Worm (Caenorhabditis elegans) whole organism, L4 larva: ENCODE results near the gene clec-241.

Experiments
- Y105C5A.15 ChIP-seq: fragments of 200-800 bp; sonication (Bioruptor generic); IDR thresholded peaks from 2 replicates; pipeline ENCODE4 v1.3.6; 2022; ENCODE audit warnings: missing genetic modification characterization, missing compliant biosample characterization
- ama-1 ChIP-seq: fragments of 150-350 bp; optimal IDR thresholded peaks from 2 replicates; lab custom pipeline; 2014; ENCODE audit warnings: inconsistent platforms, mixed read lengths
- ceh-82 ChIP-seq: sonication (generic microtip); optimal IDR thresholded peaks from 2 replicates; lab custom pipeline; 2017; ENCODE audit warnings: missing biosample characterization, missing genetic modification characterization
- lin-13 ChIP-seq: fragments of 150-350 bp; optimal IDR thresholded peaks from 2 replicates; lab custom pipeline; 2014; ENCODE audit warnings: missing biosample characterization, missing genetic modification reagents, missing genetic modification characterization
- lin-39 ChIP-seq: fragments of 150-350 bp; optimal IDR thresholded peaks from 2 replicates; lab custom pipeline; 2014; ENCODE audit warnings: missing biosample characterization, missing genetic modification reagents, missing genetic modification characterization
- mdl-1 ChIP-seq, 2 experiments: fragments of 150-350 bp in 1 of 2; sonication (generic microtip) in 1 of 2; optimal IDR thresholded peaks; 2 replicates each; lab custom pipeline; 2014 to 2017; ENCODE audit warnings: missing biosample characterization in 2 of 2, missing genetic modification characterization in 2 of 2
- mdt-29 ChIP-seq: fragments of 200-800 bp; sonication (Bioruptor generic); IDR thresholded peaks from 2 replicates; pipeline ENCODE4 v1.3.6; 2022; ENCODE audit warnings: missing genetic modification reagents, missing genetic modification characterization, missing compliant biosample characterization
- pha-4 ChIP-seq, 2 experiments: fragments of 150-350 bp in 1 of 2; fragments of 200-800 bp in 1 of 2; sonication (Bioruptor generic) in 1 of 2; IDR thresholded peaks in 1 of 2; optimal IDR thresholded peaks in 1 of 2; 2 replicates each; pipeline versions ENCODE4 v1.3.6 to Lab custom; 2014 to 2022; ENCODE audit warnings: missing genetic modification characterization in 2 of 2, missing genetic modification reagents in 2 of 2, missing biosample characterization in 1 of 2, missing compliant biosample characterization in 1 of 2
- pqm-1 ChIP-seq: sonication (generic microtip); optimal IDR thresholded peaks from 2 replicates; lab custom pipeline; 2017; ENCODE audit warnings: missing biosample characterization, missing genetic modification characterization
- snpc-4 ChIP-seq: fragments of 150-350 bp; optimal IDR thresholded peaks from 2 replicates; lab custom pipeline; 2014; ENCODE audit warnings: missing biosample characterization, missing genetic modification characterization
- unc-130 ChIP-seq: sonication (generic microtip); optimal IDR thresholded peaks from 2 replicates; lab custom pipeline; 2016; ENCODE audit warnings: missing genetic modification reagents, missing genetic modification characterization, missing compliant biosample characterization
- unc-62 ChIP-seq, 3 experiments: fragments of 150-350 bp in 1 of 3; sonication (generic microtip); optimal IDR thresholded peaks in 2 of 3; peaks in 1 of 3; 1 replicate in 1 of 3; 2 replicates in 2 of 3; lab custom pipeline; 2014 to 2017; ENCODE audit warnings: missing biosample characterization in 3 of 3, missing genetic modification characterization in 3 of 3, missing genetic modification reagents in 3 of 3, missing genotype in 1 of 3
- zag-1 ChIP-seq: fragments of 150-350 bp; optimal IDR thresholded peaks from 2 replicates; lab custom pipeline; 2014; ENCODE audit warnings: missing biosample characterization, missing genetic modification characterization

DNA sequence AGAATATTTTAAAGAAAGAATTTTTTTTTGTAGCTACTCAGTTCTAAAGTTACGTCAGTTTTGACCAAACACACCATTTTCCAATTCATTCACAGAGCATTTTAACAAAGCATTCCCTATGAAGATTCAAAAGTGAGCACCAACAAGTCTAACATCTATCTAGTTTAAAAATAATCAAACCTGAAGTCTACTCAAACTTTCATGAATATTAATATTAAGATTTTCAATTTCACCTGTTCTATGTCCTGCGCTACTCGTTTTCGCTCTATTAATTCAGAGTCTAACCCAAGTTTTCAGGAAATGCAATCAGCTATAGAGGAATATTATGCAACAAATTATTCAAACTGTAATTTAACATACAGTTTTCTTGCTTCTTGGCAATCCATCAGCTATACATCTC is 41.0 kb downstream of the clec-241 start, which contains the start of gene srh-119:
- TF ChIP-seq mdl-1 (tag; optimal IDR thresholded peaks at IDR 0.05; lab: Kevin White, UChicago) (no peak), unc-130 (GFP tag; lab: Kevin White, UChicago) (no peak), lin-13 (GFP tag; lab: Kevin White, UChicago) (no peak), snpc-4 (no peak), zag-1 (tag; lab: Kevin White, UChicago) (no peak), mdt-29 (GFP tag; lab: Robert Waterston, UW) (no peak), pqm-1 (tag; lab: Kevin White, UChicago) (no peak), pha-4 (GFP tag; IDR thresholded peaks at IDR 0.05; lab: Robert Waterston, UW) (no peak), pha-4 (tag; optimal IDR thresholded peaks at IDR 0.05; lab: Kevin White, UChicago) (no peak), lin-39 (tag; lab: Kevin White, UChicago) (no peak), ama-1 (lab: Kevin White, UChicago) (no peak), Y105C5A.15 (no peak), ceh-82 (no peak), unc-62 (GFP tag; optimal IDR thresholded peaks at IDR 0.05 in 1 of 2; lab: Kevin White, UChicago) (no peak), unc-62 (tag; optimal IDR thresholded peaks at IDR 0.05; lab: Kevin White, UChicago) (no peak)
